Fruit fly (Drosophila melanogaster) whole organism, embryonic: ENCODE results near the gene CG5937.
A peak's percentile ranks its signal among the peaks of the same experiment; 100 is the strongest.

ENCODE experiments used
- CG10979 ChIP-seq: fragments of 200-800 bp; sonication (Bioruptor generic); optimal IDR thresholded peaks from 2 replicates; lab custom pipeline; 2018; ENCODE audit warnings: missing biosample characterization, mild to moderate bottlenecking, missing genetic modification characterization, moderate library complexity
- CG11696 ChIP-seq: fragments of 200-800 bp; sonication (Bioruptor generic); IDR thresholded peaks from 2 replicates; pipeline ENCODE4 v1.3.6; 2022; ENCODE audit warnings: missing biosample characterization, missing genetic modification characterization
- CG12071 ChIP-seq: fragments of 200-800 bp; sonication (Bioruptor generic); optimal IDR thresholded peaks from 3 replicates; lab custom pipeline; 2018; ENCODE audit warnings: missing biosample characterization, mild to moderate bottlenecking, missing genetic modification characterization
- CG1529 ChIP-seq: fragments of 200-800 bp; sonication (Bioruptor generic); optimal IDR thresholded peaks from 3 replicates; lab custom pipeline; 2018; ENCODE audit warnings: missing biosample characterization, missing genetic modification characterization
- CG15601 ChIP-seq: fragments of 200-800 bp; sonication (Bioruptor generic); optimal IDR thresholded peaks from 3 replicates; lab custom pipeline; 2019; ENCODE audit warnings: missing biosample characterization, mild to moderate bottlenecking, missing genetic modification characterization, moderate library complexity
- CG15696 ChIP-seq: fragments of 200-800 bp; sonication (Bioruptor generic); optimal IDR thresholded peaks from 2 replicates; lab custom pipeline; 2019; ENCODE audit warnings: missing biosample characterization, mild to moderate bottlenecking, missing genetic modification characterization, moderate library complexity
- CG17361 ChIP-seq: fragments of 200-800 bp; sonication (Bioruptor generic); IDR thresholded peaks from 3 replicates; pipeline ENCODE4 v1.3.6; 2022; ENCODE audit warnings: missing biosample characterization, missing genetic modification characterization
- CG18599 ChIP-seq: fragments of 200-800 bp; sonication (Bioruptor generic); optimal IDR thresholded peaks from 3 replicates; lab custom pipeline; 2017; ENCODE audit warnings: missing biosample characterization, missing genetic modification characterization, mild to moderate bottlenecking, moderate library complexity, missing genetic modification reagents
- CG33213 ChIP-seq: fragments of 200-800 bp; sonication (Bioruptor generic); optimal IDR thresholded peaks from 3 replicates; lab custom pipeline; 2016; ENCODE audit warnings: missing biosample characterization, missing genetic modification characterization
- CG6765 ChIP-seq: fragments of 200-800 bp; sonication (Bioruptor generic); optimal IDR thresholded peaks from 3 replicates; lab custom pipeline; 2017; ENCODE audit warnings: missing biosample characterization, mild to moderate bottlenecking, missing genetic modification characterization
- CG7786 ChIP-seq: fragments of 200-800 bp; sonication (Bioruptor generic); optimal IDR thresholded peaks from 2 replicates; lab custom pipeline; 2016; ENCODE audit warnings: missing biosample characterization, missing genetic modification characterization
- CG8924 ChIP-seq: fragments of 200-800 bp; optimal IDR thresholded peaks from 3 replicates; lab custom pipeline; 2019; ENCODE audit warnings: missing biosample characterization, mild to moderate bottlenecking, missing genetic modification characterization, moderate library complexity
- CG9609 ChIP-seq: fragments of 200-800 bp; sonication (Bioruptor generic); optimal IDR thresholded peaks from 3 replicates; lab custom pipeline; 2016; ENCODE audit warnings: missing biosample characterization, missing genetic modification characterization
- Doc2 ChIP-seq: fragments of 200-800 bp; sonication (Bioruptor generic); IDR thresholded peaks from 2 replicates; pipeline ENCODE4 v1.3.6; 2022; ENCODE audit warnings: missing biosample characterization, missing genetic modification characterization
- Gsc ChIP-seq: fragments of 200-800 bp; sonication (Bioruptor generic); IDR thresholded peaks from 2 replicates; pipeline ENCODE4 v1.3.6; 2022; ENCODE audit warnings: missing biosample characterization, missing genetic modification characterization
- HLH4C ChIP-seq: fragments of 200-800 bp; sonication (Bioruptor generic); IDR thresholded peaks from 3 replicates; pipeline ENCODE4 v1.3.6; 2022; ENCODE audit warnings: missing biosample characterization, missing genetic modification characterization; ENCODE audit not compliant: partially characterized antibody
- HmgD ChIP-seq: fragments of 200-800 bp; sonication (Bioruptor generic); optimal IDR thresholded peaks from 3 replicates; lab custom pipeline; 2016; ENCODE audit warnings: missing biosample characterization, missing genetic modification characterization
- HmgZ ChIP-seq: fragments of 200-800 bp; sonication (Bioruptor generic); optimal IDR thresholded peaks from 2 replicates; lab custom pipeline; 2018; ENCODE audit warnings: missing biosample characterization, mild to moderate bottlenecking, missing genetic modification characterization
- Hr3 ChIP-seq: fragments of 200-800 bp; sonication (Bioruptor generic); optimal IDR thresholded peaks from 3 replicates; lab custom pipeline; 2016; ENCODE audit warnings: missing biosample characterization, missing genetic modification characterization
- Kr ChIP-seq: fragments of 200-800 bp; sonication (Bioruptor generic); optimal IDR thresholded peaks from 2 replicates; lab custom pipeline; 2017; ENCODE audit warnings: missing biosample characterization, mild to moderate bottlenecking, missing genetic modification characterization
- Lhr ChIP-seq: fragments of 200-800 bp; sonication (Bioruptor generic); optimal IDR thresholded peaks from 3 replicates; lab custom pipeline; 2017; ENCODE audit warnings: mild to moderate bottlenecking, missing biosample characterization, missing genetic modification reagents, missing genetic modification characterization
- MTF-1 ChIP-seq: fragments of 200-800 bp; sonication (Bioruptor generic); optimal IDR thresholded peaks from 2 replicates; lab custom pipeline; 2018; ENCODE audit warnings: missing biosample characterization, mild to moderate bottlenecking, missing genetic modification characterization, borderline replicate concordance
- Med ChIP-seq: fragments of 200-800 bp; sonication (Bioruptor generic); peaks from one replicate; lab custom pipeline; 2016; ENCODE audit warnings: missing biosample characterization, missing genetic modification characterization, mild to moderate bottlenecking, inconsistent platforms, moderate library complexity
- PHDP ChIP-seq: fragments of 200-800 bp; sonication (Bioruptor generic); optimal IDR thresholded peaks from 3 replicates; lab custom pipeline; 2018; ENCODE audit warnings: missing biosample characterization, mild to moderate bottlenecking, missing genetic modification characterization, moderate library complexity
- Ptx1 ChIP-seq: fragments of 200-800 bp; sonication (Bioruptor generic); IDR thresholded peaks from 2 replicates; pipeline ENCODE4 v1.3.6; 2022; ENCODE audit warnings: missing biosample characterization, missing genetic modification characterization
- Side ChIP-seq: fragments of 200-800 bp; sonication (Bioruptor generic); optimal IDR thresholded peaks from 2 replicates; lab custom pipeline; 2016; ENCODE audit warnings: missing biosample characterization, missing genetic modification characterization
- Sin3A ChIP-seq: fragments of >200 bp; optimal IDR thresholded peaks from 2 replicates; lab custom pipeline; 2018
- al ChIP-seq: fragments of 200-800 bp; sonication (Bioruptor generic); IDR thresholded peaks from 2 replicates; pipeline ENCODE4 v1.3.6; 2022; ENCODE audit warnings: missing biosample characterization, missing genetic modification characterization
- bsh ChIP-seq, 2 experiments: fragments of 200-800 bp; sonication (Bioruptor generic); optimal IDR thresholded peaks; 2 replicates each; lab custom pipeline; 2017 to 2018; ENCODE audit warnings: mild to moderate bottlenecking in 2 of 2, missing biosample characterization in 2 of 2, missing genetic modification characterization in 2 of 2, moderate library complexity in 1 of 2
- chm ChIP-seq: fragments of 200-800 bp; sonication (Bioruptor generic); IDR thresholded peaks from 2 replicates; pipeline ENCODE4 v1.3.6; 2022; ENCODE audit warnings: missing biosample characterization, missing genetic modification characterization
- ci ChIP-seq: fragments of 200-800 bp; sonication (Bioruptor generic); IDR thresholded peaks from 3 replicates; pipeline ENCODE4 v1.3.6; 2022; ENCODE audit warnings: missing biosample characterization, missing genetic modification characterization
- croc ChIP-seq: fragments of 200-800 bp; sonication (Bioruptor generic); conservative IDR thresholded peaks from 3 replicates; pipeline ENCODE4 v1.3.6; 2022; ENCODE audit warnings: missing biosample characterization, missing genetic modification characterization
- da ChIP-seq: fragments of 200-800 bp; sonication (Bioruptor generic); optimal IDR thresholded peaks from 2 replicates; lab custom pipeline; 2016; ENCODE audit warnings: missing biosample characterization, missing genetic modification characterization
- dan ChIP-seq: fragments of 200-800 bp; sonication (Bioruptor generic); IDR thresholded peaks from 2 replicates; pipeline ENCODE4 v1.3.6; 2022; ENCODE audit warnings: missing biosample characterization, missing genetic modification characterization
- dysf ChIP-seq: fragments of 200-800 bp; sonication (Bioruptor generic); IDR thresholded peaks from 3 replicates; pipeline ENCODE4 v1.3.6; 2022; ENCODE audit warnings: missing biosample characterization, missing genetic modification characterization
- emc ChIP-seq: fragments of 200-800 bp; sonication (Bioruptor generic); optimal IDR thresholded peaks from 2 replicates; lab custom pipeline; 2016; ENCODE audit warnings: missing biosample characterization, missing genetic modification characterization
- fu2 ChIP-seq: fragments of 200-800 bp; sonication (Bioruptor generic); optimal IDR thresholded peaks from 2 replicates; lab custom pipeline; 2016; ENCODE audit warnings: missing biosample characterization, missing genetic modification characterization
- hb ChIP-seq: fragments of 200-800 bp; sonication (Bioruptor generic); IDR thresholded peaks from 3 replicates; pipeline ENCODE4 v1.3.6; 2022; ENCODE audit warnings: missing biosample characterization, missing genetic modification characterization; ENCODE audit not compliant: partially characterized antibody
- ind ChIP-seq: fragments of 200-800 bp; sonication (Bioruptor generic); optimal IDR thresholded peaks from 3 replicates; lab custom pipeline; 2016; ENCODE audit warnings: missing biosample characterization, missing genetic modification characterization
- mld ChIP-seq: fragments of 200-800 bp; sonication (Bioruptor generic); IDR thresholded peaks from 3 replicates; pipeline ENCODE4 v1.3.6; 2022; ENCODE audit warnings: missing biosample characterization, missing genetic modification characterization; ENCODE audit not compliant: partially characterized antibody
- nom ChIP-seq: fragments of 200-800 bp; sonication (Bioruptor generic); optimal IDR thresholded peaks from 2 replicates; lab custom pipeline; 2017; ENCODE audit warnings: missing biosample characterization, missing genetic modification characterization, mild to moderate bottlenecking, moderate library complexity, missing genetic modification reagents
- pnt ChIP-seq: fragments of 200-800 bp; sonication (Bioruptor generic); optimal IDR thresholded peaks from 3 replicates; lab custom pipeline; 2016; ENCODE audit warnings: missing biosample characterization, missing genetic modification characterization
- ro ChIP-seq: fragments of 200-800 bp; sonication (Bioruptor generic); IDR thresholded peaks from 2 replicates; pipeline ENCODE4 v1.3.6; 2022; ENCODE audit warnings: missing biosample characterization, missing genetic modification characterization
- salm ChIP-seq: fragments of 200-800 bp; sonication (Bioruptor generic); optimal IDR thresholded peaks from 2 replicates; lab custom pipeline; 2018; ENCODE audit warnings: missing biosample characterization, mild to moderate bottlenecking, missing genetic modification characterization
- sens ChIP-seq: fragments of 200-800 bp; sonication (Bioruptor generic); peaks from one replicate; lab custom pipeline; 2016; ENCODE audit warnings: missing biosample characterization, missing genetic modification characterization
- slbo ChIP-seq: fragments of 200-800 bp; sonication (Bioruptor generic); IDR thresholded peaks from 2 replicates; pipeline ENCODE4 v1.3.6; 2022; ENCODE audit warnings: missing biosample characterization, missing genetic modification characterization
- sug ChIP-seq: fragments of 200-800 bp; optimal IDR thresholded peaks from 2 replicates; lab custom pipeline; 2019; ENCODE audit warnings: missing biosample characterization, mild to moderate bottlenecking, missing genetic modification characterization, moderate library complexity
- tgo ChIP-seq: fragments of 200-800 bp; sonication (Bioruptor generic); IDR thresholded peaks from 3 replicates; pipeline ENCODE4 v1.3.6; 2022; ENCODE audit warnings: missing biosample characterization, missing genetic modification characterization
- trem ChIP-seq: fragments of 200-800 bp; optimal IDR thresholded peaks from 3 replicates; lab custom pipeline; 2019; ENCODE audit warnings: missing biosample characterization, mild to moderate bottlenecking, missing genetic modification characterization, moderate library complexity
- trh ChIP-seq: fragments of 200-800 bp; sonication (Bioruptor generic); optimal IDR thresholded peaks from 2 replicates; lab custom pipeline; 2016; ENCODE audit warnings: missing biosample characterization, missing genetic modification characterization
- tx ChIP-seq: fragments of 200-800 bp; sonication (Bioruptor generic); optimal IDR thresholded peaks from 2 replicates; lab custom pipeline; 2016; ENCODE audit warnings: missing biosample characterization, missing genetic modification characterization

Gene CG5937

dm6 chrX:6000747-6001426, 38.9 kb upstream of the CG5937 start, which contains the start of gene CG4766 (continued):
- TF ChIP-seq tx (peak; percentile 78), dysf (GFP tag; lab: Robert Waterston, UW) (peak; percentile 81), CG7786 (GFP tag; lab: Kevin White, UChicago) (peak; percentile 85), MTF-1 (GFP tag; lab: Kevin White, UChicago) (peak; percentile 35), sug (tag; lab: Kevin White, UChicago) (peak; percentile 68), salm (peak; percentile 57), dan (GFP tag; lab: Robert Waterston, UW) (no peak), ro (peak; percentile 52; the same call in 1 of the 2 replicates), CG12071 (GFP tag; lab: Kevin White, UChicago) (peak; percentile 61), Hr3 (GFP tag; lab: Kevin White, UChicago) (peak; percentile 86), ci (GFP tag; lab: Robert Waterston, UW) (peak; percentile 86), al (GFP tag; lab: Robert Waterston, UW) (peak; percentile 46; the same call in 1 of the 2 replicates), sens (GFP tag; lab: Kevin White, UChicago) (peak; percentile 99), PHDP (tag; lab: Kevin White, UChicago) (peak; percentile 78), fu2 (peak; percentile 64), Gsc (GFP tag; lab: Robert Waterston, UW) (no peak)

dm6 chrX:6003830-6004229, 36.0 kb upstream of the CG5937 start:
- TF ChIP-seq trem (tag; lab: Kevin White, UChicago) (no peak), trh (GFP tag; lab: Kevin White, UChicago) (no peak), CG17361 (GFP tag; lab: Robert Waterston, UW) (peak; percentile 23; the same call in 1 of the 3 replicates), tgo (GFP tag; lab: Robert Waterston, UW) (no peak), CG33213 (GFP tag; lab: Kevin White, UChicago) (no peak), HmgZ (tag; lab: Kevin White, UChicago) (no peak), CG6765 (GFP tag; lab: Kevin White, UChicago) (no peak), Kr (GFP tag; lab: Kevin White, UChicago) (no peak), CG11696 (no peak), chm (no peak), HmgD (GFP tag; lab: Kevin White, UChicago) (no peak), CG9609 (no peak), Lhr (no peak), croc (no peak), HLH4C (GFP tag; lab: Robert Waterston, UW) (no peak), da (GFP tag; lab: Kevin White, UChicago) (no peak), CG10979 (tag; lab: Kevin White, UChicago) (peak; percentile 42), CG8924 (tag; lab: Kevin White, UChicago) (no peak), CG15601 (no peak), mld (GFP tag; lab: Robert Waterston, UW) (no peak), emc (GFP tag; lab: Kevin White, UChicago) (no peak), CG15696 (tag; lab: Kevin White, UChicago) (peak; percentile 6), Med (GFP tag; lab: Kevin White, UChicago) (peak; percentile 31), Side (GFP tag; lab: Kevin White, UChicago) (no peak), bsh (GFP tag; optimal IDR thresholded peaks at IDR 0.05; lab: Kevin White, UChicago) (peak; percentile 14 to 25), nom (GFP tag; lab: Kevin White, UChicago) (peak; percentile 20), slbo (no peak), pnt (GFP tag; lab: Kevin White, UChicago) (no peak), Doc2 (GFP tag; lab: Robert Waterston, UW) (no peak), Sin3A (lab: Kevin White, UChicago) (no peak), Ptx1 (GFP tag; lab: Robert Waterston, UW) (peak; percentile 41), hb (GFP tag; lab: Robert Waterston, UW) (no peak), CG18599 (no peak), ind (GFP tag; lab: Kevin White, UChicago) (no peak), CG1529 (GFP tag; lab: Kevin White, UChicago) (no peak)
